Fruit fly (Drosophila melanogaster) Kc167 (cell line): ENCODE measurements around the gene Pp2A-29B.

Experiments used
- Sin3A ChIP-seq: fragments of >200 bp; optimal IDR thresholded peaks from 2 replicates; lab custom pipeline; 2018; ENCODE audit warnings: missing external identifiers
- h ChIP-seq: fragments of >200 bp; optimal IDR thresholded peaks from 3 replicates; lab custom pipeline; 2018; ENCODE audit warnings: missing external identifiers
- ttk ChIP-seq: sonication (Bioruptor generic); optimal IDR thresholded peaks from 2 replicates; lab custom pipeline; 2017; ENCODE audit warnings: missing external identifiers

dm6 chr2L:8419382-8419940 lies 53.6 kb downstream of the Pp2A-29B start:
- TF ChIP-seq ttk (lab: Kevin White, UChicago) (no peak), h (lab: Kevin White, UChicago) (no peak), Sin3A (lab: Kevin White, UChicago) (no peak)
